Worm (Caenorhabditis elegans): ENCODE data around the gene sre-26.

Gene sre-26

ce11 chrII:12459422-12459821 lies 39.0 kb upstream of the sre-26 start, which contains the start of gene tag-281 (continued):
- TF ChIP-seq ceh-91 (GFP tag; IDR thresholded peaks at IDR 0.05): peak; percentile 35; the same call in 1 of the 2 replicates
- no peak for TF ChIP-seq repo-1 (tag; optimal IDR thresholded peaks at IDR 0.05)
- TF ChIP-seq F52B5.7 (tag; optimal IDR thresholded peaks at IDR 0.05): no peak
- TF ChIP-seq K12H6.12 (tag; optimal IDR thresholded peaks at IDR 0.05): peak; percentile 9
- TF ChIP-seq hsf-1 (GFP tag; IDR thresholded peaks at IDR 0.05): peak; percentile 53
- no peak for TF ChIP-seq gei-17 (GFP tag; optimal IDR thresholded peaks at IDR 0.05)
- no peak for TF ChIP-seq sea-2 (GFP tag; IDR thresholded peaks at IDR 0.05)
- TF ChIP-seq bed-1 (GFP tag; IDR thresholded peaks at IDR 0.05): no peak
- no peak for TF ChIP-seq cebp-2 (GFP tag; IDR thresholded peaks at IDR 0.05)
- TF ChIP-seq lir-1 (GFP tag; conservative IDR thresholded peaks at IDR 0.05): 0 out of 2 replicates have a peak, but pooled peaks have one; percentile 14
- no peak for TF ChIP-seq F57A8.1 (GFP tag; optimal IDR thresholded peaks at IDR 0.05)
- peak; percentile 36 to 96 (median 75) for TF ChIP-seq lin-35 (GFP tag; optimal IDR thresholded peaks at IDR 0.05)
- peak; percentile 38; the same call in 1 of the 2 replicates for TF ChIP-seq attf-3 (GFP tag; conservative IDR thresholded peaks at IDR 0.05)
- peak; percentile 52; the same call in 1 of the 2 replicates for TF ChIP-seq K11D2.4 (GFP tag; IDR thresholded peaks at IDR 0.05)
- peak; percentile 66; the same call in 1 of the 2 replicates for TF ChIP-seq pbrm-1 (GFP tag; IDR thresholded peaks at IDR 0.05)
- peak; percentile 73 for TF ChIP-seq F33H1.4 (GFP tag; IDR thresholded peaks at IDR 0.05)
- peak; percentile 66 for TF ChIP-seq lsl-1 (GFP tag; optimal IDR thresholded peaks at IDR 0.05)
- TF ChIP-seq xnd-1 (tag; optimal IDR thresholded peaks at IDR 0.05): peak; percentile 52
- TF ChIP-seq B0261.1 (tag; optimal IDR thresholded peaks at IDR 0.05): no peak
- TF ChIP-seq Y95B8A.8 (GFP tag; IDR thresholded peaks at IDR 0.05): no peak
- TF ChIP-seq ceh-58 (GFP tag; IDR thresholded peaks at IDR 0.05): no peak
- TF ChIP-seq rcor-1 (GFP tag; IDR thresholded peaks at IDR 0.05): peak; percentile 59
- peak; percentile 73 for TF ChIP-seq attf-5 (GFP tag; optimal IDR thresholded peaks at IDR 0.05)
- TF ChIP-seq let-607 (tag; optimal IDR thresholded peaks at IDR 0.05): no peak
- TF ChIP-seq F49E8.2 (tag; optimal IDR thresholded peaks at IDR 0.05; ENCODE audit: insufficient read depth): peak; percentile 41
- no peak for TF ChIP-seq lsy-27 (tag; optimal IDR thresholded peaks at IDR 0.05; ENCODE audit: borderline replicate concordance, insufficient read depth)
- TF ChIP-seq dox-1 (GFP tag; IDR thresholded peaks at IDR 0.05): peak; percentile 56; the same call in 1 of the 2 replicates
- TF ChIP-seq hmg-1.2 (GFP tag; IDR thresholded peaks at IDR 0.05): peak; percentile 100
- no peak for TF ChIP-seq nfyb-1 (GFP tag; IDR thresholded peaks at IDR 0.05)
- peak; percentile 44 for TF ChIP-seq pha-4 (tag; optimal IDR thresholded peaks at IDR 0.05)
- TF ChIP-seq tbp1 (GFP tag; optimal IDR thresholded peaks at IDR 0.05): peak; percentile 56
- TF ChIP-seq snpc-1.1 (tag; optimal IDR thresholded peaks at IDR 0.05; ENCODE audit: insufficient read depth): peak; percentile 39
- TF ChIP-seq hmg-20 (GFP tag; IDR thresholded peaks at IDR 0.05): no peak
- no peak for TF ChIP-seq F57C9.4 (tag; optimal IDR thresholded peaks at IDR 0.05)
- no peak for TF ChIP-seq rpc-1 (optimal IDR thresholded peaks at IDR 0.05)
- TF ChIP-seq rpc-1 (tag; optimal IDR thresholded peaks at IDR 0.05): no peak
- TF ChIP-seq lin-54 (GFP tag; optimal IDR thresholded peaks at IDR 0.05): peak; percentile 97
- TF ChIP-seq tbx-9 (tag; optimal IDR thresholded peaks at IDR 0.05; ENCODE audit: borderline replicate concordance): no peak
- TF ChIP-seq snpc-1.3 (tag; optimal IDR thresholded peaks at IDR 0.05; ENCODE audit: insufficient read depth): peak; percentile 38
- TF ChIP-seq ama-1 (optimal IDR thresholded peaks at IDR 0.05): no peak
- TF ChIP-seq ama-1 (GFP tag; optimal IDR thresholded peaks at IDR 0.05): no peak
- peak; percentile 25 for TF ChIP-seq athp-1 (tag; optimal IDR thresholded peaks at IDR 0.05)
- no peak for TF ChIP-seq nhr-179 (tag; optimal IDR thresholded peaks at IDR 0.05)
- TF ChIP-seq efl-1 (GFP tag; optimal IDR thresholded peaks at IDR 0.05): peak; percentile 87
- TF ChIP-seq unc-130 (GFP tag; optimal IDR thresholded peaks at IDR 0.05): no peak
- TF ChIP-seq zfh-2 (GFP tag; conservative IDR thresholded peaks at IDR 0.05): no peak
- peak; percentile 79 for TF ChIP-seq madf-6 (GFP tag; IDR thresholded peaks at IDR 0.05)
- no peak for TF ChIP-seq ekl-4 (GFP tag; IDR thresholded peaks at IDR 0.05)
- no peak for TF ChIP-seq F37B4.10 (GFP tag; IDR thresholded peaks at IDR 0.05)

Measured in whole organism, young adult.